Worm (Caenorhabditis elegans) whole organism, L3 larva: ENCODE results near the gene nspc-18.

Experiments used
- R02D3.7 ChIP-seq: fragments of 150-350 bp; optimal IDR thresholded peaks from 2 replicates; lab custom pipeline; 2014; ENCODE audit warnings: missing biosample characterization, missing genetic modification characterization
- ZK546.5 ChIP-seq: sonication (generic microtip); optimal IDR thresholded peaks from 2 replicates; lab custom pipeline; 2017; ENCODE audit warnings: missing biosample characterization, missing genetic modification characterization
- aly-2 ChIP-seq: fragments of 150-350 bp; optimal IDR thresholded peaks from 2 replicates; lab custom pipeline; 2014; ENCODE audit warnings: missing biosample characterization, missing genetic modification characterization
- ama-1 ChIP-seq: fragments of 150-350 bp; optimal IDR thresholded peaks from 2 replicates; lab custom pipeline; 2018
- ceh-16 ChIP-seq: sonication (generic microtip); optimal IDR thresholded peaks from 2 replicates; lab custom pipeline; 2017; ENCODE audit warnings: missing biosample characterization, missing genetic modification characterization
- ceh-28 ChIP-seq: fragments of 150-350 bp; optimal IDR thresholded peaks from 2 replicates; lab custom pipeline; 2014; ENCODE audit warnings: missing biosample characterization, missing genetic modification reagents, missing genetic modification characterization
- ceh-82 ChIP-seq: fragments of 150-350 bp; optimal IDR thresholded peaks from 2 replicates; lab custom pipeline; 2014; ENCODE audit warnings: missing biosample characterization, missing genetic modification characterization
- ceh-9 ChIP-seq: sonication (generic microtip); optimal IDR thresholded peaks from 2 replicates; lab custom pipeline; 2018; ENCODE audit warnings: missing biosample characterization, missing genetic modification characterization
- daf-12 ChIP-seq: fragments of 150-350 bp; optimal IDR thresholded peaks from 2 replicates; lab custom pipeline; 2014; ENCODE audit warnings: missing biosample characterization, missing genetic modification reagents, missing genetic modification characterization
- egl-27 ChIP-seq: sonication (generic microtip); optimal IDR thresholded peaks from 4 replicates; lab custom pipeline; 2017; ENCODE audit warnings: missing biosample characterization, missing genetic modification reagents, missing genetic modification characterization
- egl-5 ChIP-seq: fragments of 150-350 bp; optimal IDR thresholded peaks from 2 replicates; lab custom pipeline; 2017; ENCODE audit warnings: missing biosample characterization, missing genetic modification reagents, missing genetic modification characterization, inconsistent platforms
- elt-1 ChIP-seq: fragments of 150-350 bp; optimal IDR thresholded peaks from 2 replicates; lab custom pipeline; 2014; ENCODE audit warnings: missing biosample characterization, missing genetic modification characterization
- elt-2 ChIP-seq: sonication (generic microtip); optimal IDR thresholded peaks from 2 replicates; lab custom pipeline; 2016; ENCODE audit warnings: missing genetic modification reagents, mild to moderate bottlenecking, missing genetic modification characterization, missing compliant biosample characterization
- elt-3 ChIP-seq, 3 experiments: fragments of 150-350 bp in 1 of 3; sonication (generic microtip) in 2 of 3; optimal IDR thresholded peaks; 2 replicates in 2 of 3; 4 replicates in 1 of 3; lab custom pipeline; 2014 to 2017; ENCODE audit warnings: missing biosample characterization in 3 of 3, missing genetic modification characterization in 3 of 3
- eor-1 ChIP-seq, 2 experiments: fragments of 150-350 bp; optimal IDR thresholded peaks; 2 replicates each; lab custom pipeline; 2014 to 2018; ENCODE audit warnings: missing biosample characterization in 2 of 2, missing genetic modification characterization in 2 of 2
- fkh-10 ChIP-seq: sonication (generic microtip); optimal IDR thresholded peaks from 2 replicates; lab custom pipeline; 2017; ENCODE audit warnings: missing biosample characterization, missing genetic modification reagents, missing genetic modification characterization
- fkh-2 ChIP-seq: fragments of 150-350 bp; optimal IDR thresholded peaks from 2 replicates; lab custom pipeline; 2014; ENCODE audit warnings: missing biosample characterization, missing genetic modification reagents, missing genetic modification characterization
- fos-1 ChIP-seq: fragments of 150-350 bp; optimal IDR thresholded peaks from 2 replicates; lab custom pipeline; 2014; ENCODE audit warnings: missing biosample characterization, missing genetic modification characterization
- hmg-11 ChIP-seq: sonication (generic microtip); optimal IDR thresholded peaks from 2 replicates; lab custom pipeline; 2016; ENCODE audit warnings: missing genetic modification characterization, missing compliant biosample characterization
- jun-1 ChIP-seq: fragments of 150-350 bp; optimal IDR thresholded peaks from 2 replicates; lab custom pipeline; 2014; ENCODE audit warnings: missing biosample characterization, missing genetic modification reagents, missing genetic modification characterization
- lin-15B ChIP-seq: fragments of 150-350 bp; optimal IDR thresholded peaks from 2 replicates; lab custom pipeline; 2014; ENCODE audit warnings: missing biosample characterization, missing genetic modification characterization
- lin-39 ChIP-seq: fragments of 150-350 bp; optimal IDR thresholded peaks from 2 replicates; lab custom pipeline; 2018; ENCODE audit warnings: missing biosample characterization, missing genetic modification reagents, missing genetic modification characterization
- mdl-1 ChIP-seq: fragments of 150-350 bp; optimal IDR thresholded peaks from 2 replicates; lab custom pipeline; 2014; ENCODE audit warnings: missing biosample characterization, missing genetic modification characterization
- mml-1 ChIP-seq: fragments of 150-350 bp; sonication (generic microtip); optimal IDR thresholded peaks from 3 replicates; lab custom pipeline; 2014; ENCODE audit warnings: missing biosample characterization, missing genetic modification characterization
- nfya-1 ChIP-seq: sonication (generic microtip); optimal IDR thresholded peaks from 2 replicates; lab custom pipeline; 2017; ENCODE audit warnings: missing genetic modification characterization, mild to moderate bottlenecking, missing compliant biosample characterization, antibody characterized with exemption, moderate library complexity; ENCODE audit not compliant: insufficient read depth
- nhr-11 ChIP-seq: fragments of 150-350 bp; optimal IDR thresholded peaks from 2 replicates; lab custom pipeline; 2014; ENCODE audit warnings: missing biosample characterization, missing genetic modification characterization
- nhr-23 ChIP-seq: fragments of 150-350 bp; optimal IDR thresholded peaks from 2 replicates; lab custom pipeline; 2014; ENCODE audit warnings: missing biosample characterization, missing genetic modification reagents, missing genetic modification characterization
- nhr-237 ChIP-seq: fragments of 150-350 bp; optimal IDR thresholded peaks from 2 replicates; lab custom pipeline; 2014; ENCODE audit warnings: missing biosample characterization, missing genetic modification characterization
- nhr-25 ChIP-seq: sonication (generic microtip); optimal IDR thresholded peaks from 2 replicates; lab custom pipeline; 2017; ENCODE audit warnings: missing biosample characterization, missing genetic modification characterization
- nhr-28 ChIP-seq: fragments of 150-350 bp; optimal IDR thresholded peaks from 2 replicates; lab custom pipeline; 2014; ENCODE audit warnings: missing biosample characterization, missing genetic modification characterization
- nhr-43 ChIP-seq: sonication (generic microtip); optimal IDR thresholded peaks from 2 replicates; lab custom pipeline; 2016; ENCODE audit warnings: mild to moderate bottlenecking, missing genetic modification characterization, missing compliant biosample characterization; ENCODE audit not compliant: poor library complexity, severe bottlenecking
- nhr-67 ChIP-seq: fragments of 150-350 bp; optimal IDR thresholded peaks from 2 replicates; lab custom pipeline; 2014; ENCODE audit warnings: missing biosample characterization, missing genetic modification characterization
- nhr-76 ChIP-seq: fragments of 150-350 bp; sonication (generic microtip); optimal IDR thresholded peaks from 5 replicates; lab custom pipeline; 2014; ENCODE audit warnings: missing biosample characterization, missing genetic modification characterization
- nhr-77 ChIP-seq: fragments of 150-350 bp; optimal IDR thresholded peaks from 2 replicates; lab custom pipeline; 2014; ENCODE audit warnings: missing biosample characterization, missing genetic modification characterization
- pha-4 ChIP-seq: fragments of 150-350 bp; optimal IDR thresholded peaks from 2 replicates; lab custom pipeline; 2014; ENCODE audit warnings: missing biosample characterization, missing genetic modification reagents, missing genetic modification characterization
- pqm-1 ChIP-seq: fragments of 150-350 bp; optimal IDR thresholded peaks from 2 replicates; lab custom pipeline; 2017; ENCODE audit warnings: missing biosample characterization, missing genetic modification characterization, inconsistent platforms
- sea-2 ChIP-seq: fragments of 150-350 bp; sonication (generic microtip); optimal IDR thresholded peaks from 4 replicates; lab custom pipeline; 2014; ENCODE audit warnings: missing biosample characterization, missing genetic modification reagents, missing genetic modification characterization
- skn-1 ChIP-seq: fragments of 150-350 bp; optimal IDR thresholded peaks from 2 replicates; lab custom pipeline; 2014; ENCODE audit warnings: missing biosample characterization, missing genetic modification characterization
- tbx-2 ChIP-seq: sonication (generic microtip); optimal IDR thresholded peaks from 2 replicates; lab custom pipeline; 2016; ENCODE audit warnings: mild to moderate bottlenecking, missing genetic modification characterization, missing compliant biosample characterization
- unc-39 ChIP-seq: sonication (generic microtip); optimal IDR thresholded peaks from 4 replicates; lab custom pipeline; 2017; ENCODE audit warnings: missing biosample characterization, missing genetic modification characterization
- unc-62 ChIP-seq: fragments of 150-350 bp; sonication (generic microtip); optimal IDR thresholded peaks from 4 replicates; lab custom pipeline; 2014; ENCODE audit warnings: missing biosample characterization, missing genetic modification reagents, missing genetic modification characterization
- ztf-11 ChIP-seq: fragments of 150-350 bp; optimal IDR thresholded peaks from 2 replicates; lab custom pipeline; 2014; ENCODE audit warnings: missing biosample characterization, missing genetic modification characterization
- ztf-4 ChIP-seq: fragments of 150-350 bp; optimal IDR thresholded peaks from 2 replicates; lab custom pipeline; 2014; ENCODE audit warnings: missing biosample characterization, missing genetic modification characterization

The nspc-18 gene

ce11 chrX:14505578-14506353 lies 21.7 kb downstream of the nspc-18 start:
- TF ChIP-seq sea-2 (GFP tag; lab: Kevin White, UChicago) (no peak), fos-1 (tag; lab: Kevin White, UChicago) (no peak), elt-3 (tag; optimal IDR thresholded peaks at IDR 0.05; lab: Kevin White, UChicago) (peak in 2 of 3 experiments; percentile 28 to 70), ceh-82 (tag; lab: Kevin White, UChicago) (no peak), fkh-2 (no peak), egl-5 (tag; lab: Kevin White, UChicago) (no peak), R02D3.7 (peak; percentile 33), mdl-1 (tag; lab: Kevin White, UChicago) (peak; percentile 30), eor-1 (tag; optimal IDR thresholded peaks at IDR 0.05; lab: Kevin White, UChicago) (no peak), egl-27 (tag; lab: Kevin White, UChicago) (peak; percentile 50), elt-1 (tag; lab: Kevin White, UChicago) (no peak), skn-1 (tag; lab: Kevin White, UChicago) (no peak), jun-1 (peak; percentile 66), ceh-9 (tag; lab: Kevin White, UChicago) (no peak), aly-2 (tag; lab: Kevin White, UChicago) (no peak), ceh-16 (tag; lab: Kevin White, UChicago) (no peak), pqm-1 (peak; percentile 66), mml-1 (no peak), elt-2 (tag; lab: Kevin White, UChicago) (peak; percentile 94), lin-15B (tag; lab: Kevin White, UChicago) (no peak), ceh-28 (tag; lab: Kevin White, UChicago) (no peak), nhr-237 (tag; lab: Kevin White, UChicago) (no peak), pha-4 (tag; lab: Kevin White, UChicago) (peak; percentile 94), hmg-11 (peak; percentile 35), nhr-77 (tag; lab: Kevin White, UChicago) (peak; percentile 56), unc-39 (tag; lab: Kevin White, UChicago) (no peak)

DNA sequence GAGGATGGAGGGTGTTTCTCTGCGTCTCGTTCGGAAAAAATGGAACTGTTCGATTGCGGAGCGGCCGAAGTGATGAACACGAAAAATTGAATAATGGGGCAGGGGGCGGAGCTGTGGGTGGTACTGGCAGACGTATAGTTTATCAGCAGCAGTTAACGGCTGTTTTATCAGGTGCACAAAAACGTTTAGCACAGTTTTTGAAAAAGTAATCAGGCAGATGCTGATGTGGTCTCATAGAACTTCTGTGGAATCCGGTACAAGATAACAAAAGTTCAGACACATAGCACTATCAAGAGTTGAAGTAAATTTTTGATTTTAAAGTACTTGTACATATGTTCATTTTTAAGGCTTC lies 22.9 kb downstream of the nspc-18 start:
- TF ChIP-seq elt-2 (tag; lab: Kevin White, UChicago) (peak; percentile 87), unc-62 (GFP tag; lab: Kevin White, UChicago) (no peak), skn-1 (tag; lab: Kevin White, UChicago) (no peak), eor-1 (tag; optimal IDR thresholded peaks at IDR 0.05; lab: Kevin White, UChicago) (no peak), daf-12 (no peak), ceh-16 (tag; lab: Kevin White, UChicago) (no peak), mdl-1 (tag; lab: Kevin White, UChicago) (no peak), egl-5 (tag; lab: Kevin White, UChicago) (no peak), lin-15B (tag; lab: Kevin White, UChicago) (no peak), ZK546.5 (no peak), jun-1 (peak; percentile 34), pqm-1 (peak; percentile 40)
- TF ChIP-seq, all 47 proteins: peak for 3

- TF ChIP-seq nfya-1 (tag; lab: Kevin White, UChicago) (peak; percentile 0), aly-2 (tag; lab: Kevin White, UChicago) (no peak), R02D3.7 (no peak), nhr-76 (tag; lab: Kevin White, UChicago) (no peak), unc-62 (GFP tag; lab: Kevin White, UChicago) (no peak), elt-1 (tag; lab: Kevin White, UChicago) (no peak), nhr-25 (tag; lab: Kevin White, UChicago) (peak; percentile 55), skn-1 (tag; lab: Kevin White, UChicago) (no peak), lin-39 (tag; lab: Kevin White, UChicago) (peak; percentile 16), lin-15B (tag; lab: Kevin White, UChicago) (no peak), nhr-23 (no peak), nhr-28 (tag; lab: Kevin White, UChicago) (no peak), pqm-1 (peak; percentile 13), ceh-28 (tag; lab: Kevin White, UChicago) (no peak), ZK546.5 (no peak), egl-27 (tag; lab: Kevin White, UChicago) (no peak), ama-1 (lab: Kevin White, UChicago) (no peak), mdl-1 (tag; lab: Kevin White, UChicago) (peak; percentile 21), ceh-9 (tag; lab: Kevin White, UChicago) (no peak), ztf-11 (tag; lab: Kevin White, UChicago) (no peak), unc-39 (tag; lab: Kevin White, UChicago) (no peak), ceh-16 (tag; lab: Kevin White, UChicago) (no peak), nhr-43 (tag; lab: Kevin White, UChicago) (no peak), ztf-4 (tag; lab: Kevin White, UChicago) (no peak), pha-4 (tag; lab: Kevin White, UChicago) (no peak), elt-3 (tag; optimal IDR thresholded peaks at IDR 0.05; lab: Kevin White, UChicago) (no peak), nhr-67 (no peak), nhr-77 (tag; lab: Kevin White, UChicago) (no peak), elt-2 (tag; lab: Kevin White, UChicago) (peak; percentile 45), ceh-82 (tag; lab: Kevin White, UChicago) (no peak), hmg-11 (no peak), nhr-11 (tag; lab: Kevin White, UChicago) (no peak), daf-12 (no peak), tbx-2 (tag; lab: Kevin White, UChicago) (no peak), fkh-10 (GFP tag; lab: Kevin White, UChicago) (no peak)
These were observed 23.5 kb downstream of the nspc-18 start, which contains the start of gene M163.1 for ce11 chrX:14503800-14504550. Gene M163.1, minus strand, starts transcription at chrX:14503824.
